Fruit fly (Drosophila melanogaster): Measurements from ENCODE around the gene tim.

tim gene

dm6 chr2L:3452286-3452685, 55.6 kb downstream of the tim start, which contains the start of gene CG12795:
CG12795 (plus strand) TSS chr2L:3452466.
- TF ChIP-seq CG32121 (GFP tag; IDR thresholded peaks at IDR 0.05) (no peak), CG10348 (GFP tag; IDR thresholded peaks at IDR 0.05) (no peak), Pif1B (GFP tag; optimal IDR thresholded peaks at IDR 0.05) (no peak), EcR (GFP tag; optimal IDR thresholded peaks at IDR 0.05) (no peak), CG13204 (GFP tag; optimal IDR thresholded peaks at IDR 0.05) (no peak), rn (GFP tag; IDR thresholded peaks at IDR 0.05) (no peak), Pif1A (GFP tag; optimal IDR thresholded peaks at IDR 0.05) (no peak), CG8159 (tag; optimal IDR thresholded peaks at IDR 0.05) (no peak)

dm6 chr2L:3449555-3450320, 58.2 kb downstream of the tim start, which contains the start of gene Snx1:
Snx1 (plus strand) TSS chr2L:3449683.
- TF ChIP-seq Ets98B (GFP tag; IDR thresholded peaks at IDR 0.05), result no peak
- TF ChIP-seq CG9948 (tag; optimal IDR thresholded peaks at IDR 0.05), result no peak
- TF ChIP-seq CG8301 (tag; optimal IDR thresholded peaks at IDR 0.05), result no peak
- no peak for TF ChIP-seq CG12605 (GFP tag; IDR thresholded peaks at IDR 0.05)
- TF ChIP-seq Pif1A (GFP tag; optimal IDR thresholded peaks at IDR 0.05), result no peak
- no peak for TF ChIP-seq CG15710 (tag; optimal IDR thresholded peaks at IDR 0.05)
- TF ChIP-seq CG8159 (tag; optimal IDR thresholded peaks at IDR 0.05), result no peak
- TF ChIP-seq CG14655 (GFP tag; optimal IDR thresholded peaks at IDR 0.05), result no peak
- TF ChIP-seq fd96Ca (GFP tag; IDR thresholded peaks at IDR 0.05), result no peak

- TF ChIP-seq Pif1A (GFP tag; optimal IDR thresholded peaks at IDR 0.05) (no peak), CG15710 (tag; optimal IDR thresholded peaks at IDR 0.05) (no peak), CG8159 (tag; optimal IDR thresholded peaks at IDR 0.05) (no peak), fd96Ca (GFP tag; IDR thresholded peaks at IDR 0.05) (no peak), Ets98B (GFP tag; IDR thresholded peaks at IDR 0.05) (no peak), EcR (GFP tag; optimal IDR thresholded peaks at IDR 0.05) (no peak), CG9948 (tag; optimal IDR thresholded peaks at IDR 0.05) (no peak), CG32121 (GFP tag; IDR thresholded peaks at IDR 0.05) (no peak)
These were observed 62.3 kb downstream of the tim start, which contains the start of gene CG2772 for dm6 chr2L:3445655-3446054. CG2772 (plus strand) TSS chr2L:3445992.

- TF ChIP-seq Ets98B (GFP tag; IDR thresholded peaks at IDR 0.05) (peak; percentile 88), CG8159 (tag; optimal IDR thresholded peaks at IDR 0.05) (no peak), D1 (tag; optimal IDR thresholded peaks at IDR 0.05) (peak; percentile 11), Pif1B (GFP tag; optimal IDR thresholded peaks at IDR 0.05) (no peak), CG9948 (tag; optimal IDR thresholded peaks at IDR 0.05) (peak; percentile 71), EcR (GFP tag; optimal IDR thresholded peaks at IDR 0.05) (no peak), CG17806 (tag; optimal IDR thresholded peaks at IDR 0.05) (peak; percentile 73), Pif1A (GFP tag; optimal IDR thresholded peaks at IDR 0.05) (no peak), CG32121 (GFP tag; IDR thresholded peaks at IDR 0.05) (peak; percentile 79), CG14655 (GFP tag; optimal IDR thresholded peaks at IDR 0.05) (no peak), fd96Ca (GFP tag; IDR thresholded peaks at IDR 0.05) (peak; percentile 89), gl (tag; optimal IDR thresholded peaks at IDR 0.05) (peak; percentile 45), CG13204 (GFP tag; optimal IDR thresholded peaks at IDR 0.05) (no peak), CG4496 (GFP tag; IDR thresholded peaks at IDR 0.05) (peak; percentile 88), CG10348 (GFP tag; IDR thresholded peaks at IDR 0.05) (peak; percentile 27; the same call in 1 of the 2 replicates), Snoo (tag; optimal IDR thresholded peaks at IDR 0.05) (peak; percentile 43), rn (GFP tag; IDR thresholded peaks at IDR 0.05) (peak; percentile 73), CG34367 (tag; optimal IDR thresholded peaks at IDR 0.05) (peak; percentile 69), CG15710 (tag; optimal IDR thresholded peaks at IDR 0.05) (peak; percentile 70), CG12605 (GFP tag; IDR thresholded peaks at IDR 0.05) (peak; percentile 80), CG8301 (tag; optimal IDR thresholded peaks at IDR 0.05) (peak; percentile 84)
These were observed 63.1 kb downstream of the tim start for dm6 chr2L:3444789-3445188.
